Worm (Caenorhabditis elegans): Measurements from ENCODE around the gene fbf-2.

Gene fbf-2

DNA sequence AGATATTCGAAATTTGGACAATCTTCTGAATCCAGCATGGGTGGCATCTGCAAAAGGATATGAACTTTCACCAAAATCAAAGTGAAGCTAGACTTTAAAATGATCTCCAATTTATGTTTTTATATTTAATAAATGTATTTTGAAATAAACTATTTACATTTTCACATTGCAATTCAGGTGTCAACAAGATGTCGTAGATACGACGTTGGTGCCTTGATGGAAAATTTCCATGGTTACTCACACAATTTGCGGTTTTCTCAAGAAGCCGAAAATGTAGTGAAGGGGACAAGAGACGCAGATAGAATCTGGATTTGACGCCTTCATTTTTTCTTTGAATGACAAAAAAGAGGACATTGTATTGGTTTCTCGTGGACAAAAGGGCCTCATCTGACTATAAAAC, 8.2 kb upstream of the fbf-2 start, which contains the start of gene rgs-3:
TSS of gene rgs-3 (plus strand) at position 301 of the 400 bp plus-strand sequence.
- TF ChIP-seq ZK337.2 (GFP tag; IDR thresholded peaks at IDR 0.05), result no peak
- TF ChIP-seq T26A8.4 (GFP tag; IDR thresholded peaks at IDR 0.05), result no peak
- no peak for TF ChIP-seq nhr-111 (GFP tag; optimal IDR thresholded peaks at IDR 0.05)
- no peak for TF ChIP-seq mes-2 (tag; optimal IDR thresholded peaks at IDR 0.05; ENCODE audit: poor library complexity, severe bottlenecking)
- TF ChIP-seq mdt-29 (GFP tag; IDR thresholded peaks at IDR 0.05), result no peak
- TF ChIP-seq ztf-11 (tag; optimal IDR thresholded peaks at IDR 0.05), result no peak
- TF ChIP-seq mxl-2 (GFP tag; conservative IDR thresholded peaks at IDR 0.05), result no peak
- no peak for TF ChIP-seq nhr-6 (tag; optimal IDR thresholded peaks at IDR 0.05)
- TF ChIP-seq vab-7 (GFP tag; IDR thresholded peaks at IDR 0.05), result no peak
- no peak for TF ChIP-seq attf-4 (tag; optimal IDR thresholded peaks at IDR 0.05)
- no peak for TF ChIP-seq ama-1 (optimal IDR thresholded peaks at IDR 0.05)
- no peak for TF ChIP-seq nhr-42 (GFP tag; IDR thresholded peaks at IDR 0.05)
- TF ChIP-seq lin-38 (GFP tag; IDR thresholded peaks at IDR 0.05), result no peak
- TF ChIP-seq saeg-2 (GFP tag; IDR thresholded peaks at IDR 0.05), result no peak
- no peak for TF ChIP-seq nhr-76 (tag; optimal IDR thresholded peaks at IDR 0.05)

DNA sequence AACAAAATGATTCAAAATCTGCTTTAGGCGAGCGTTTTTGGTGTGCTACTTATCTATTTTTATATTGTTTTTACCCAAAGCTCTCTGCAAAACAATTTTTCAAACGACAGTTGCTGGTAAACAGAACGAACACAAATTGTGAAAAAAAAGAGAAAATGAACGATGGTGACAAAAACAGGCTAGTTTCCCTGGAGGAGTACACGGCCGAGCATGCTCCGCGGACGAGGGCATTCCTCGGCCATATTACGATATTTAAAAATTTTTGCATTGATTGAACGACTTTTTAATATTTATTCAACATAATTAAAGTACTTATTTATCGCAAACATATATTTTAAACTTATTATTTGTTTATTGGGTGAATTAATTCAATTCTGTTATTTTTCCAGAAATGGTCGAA, 6.2 kb upstream of the fbf-2 start, which contains the start of the genes tpp-2 and rbbp-5:
TSS of gene tpp-2 (minus strand) at position 157 of the 400 bp plus-strand sequence.
TSS of gene rbbp-5 (plus strand) at position 390 of the 400 bp plus-strand sequence.
- no peak for TF ChIP-seq mdl-1 (tag; optimal IDR thresholded peaks at IDR 0.05)
- peak; percentile 4 for TF ChIP-seq spr-1 (tag; optimal IDR thresholded peaks at IDR 0.05)
- TF ChIP-seq mes-2 (tag; optimal IDR thresholded peaks at IDR 0.05; ENCODE audit: poor library complexity, severe bottlenecking), result peak; percentile 97
- TF ChIP-seq lsy-2 (tag; optimal IDR thresholded peaks at IDR 0.05), result peak in 1 of 2 experiments; percentile 70
- TF ChIP-seq gei-8 (GFP tag; optimal IDR thresholded peaks at IDR 0.05), result no peak
- TF ChIP-seq dmd-6 (GFP tag; IDR thresholded peaks at IDR 0.05), result no peak; the same call in 1 of the 2 replicates
- peak; percentile 89 for TF ChIP-seq aha-1 (tag)
- no peak for TF ChIP-seq T20F7.1 (GFP tag; optimal IDR thresholded peaks at IDR 0.05)
- TF ChIP-seq unc-130 (GFP tag; optimal IDR thresholded peaks at IDR 0.05), result peak; percentile 88
- TF ChIP-seq daf-16 (GFP tag; optimal IDR thresholded peaks at IDR 0.05), result peak in 1 of 2 experiments; percentile 61
- TF ChIP-seq daf-16 (tag; optimal IDR thresholded peaks at IDR 0.05), result peak; percentile 79
- TF ChIP-seq madf-9 (GFP tag; conservative IDR thresholded peaks at IDR 0.05), result peak; percentile 61; the same call in 1 of the 2 replicates
- peak; percentile 30; the same call in 1 of the 2 replicates for TF ChIP-seq Y48G9A.11 (GFP tag; IDR thresholded peaks at IDR 0.05)
- peak; percentile 3 for TF ChIP-seq F49E8.2 (tag; optimal IDR thresholded peaks at IDR 0.05; ENCODE audit: borderline replicate concordance)
- TF ChIP-seq dpl-1 (GFP tag; optimal IDR thresholded peaks at IDR 0.05), result peak; percentile 78
- no peak for TF ChIP-seq D1046.2 (GFP tag; IDR thresholded peaks at IDR 0.05)
- TF ChIP-seq pqm-1 (tag; optimal IDR thresholded peaks at IDR 0.05), result no peak
- TF ChIP-seq ZK337.2 (GFP tag; IDR thresholded peaks at IDR 0.05), result peak; percentile 84
- TF ChIP-seq mxl-3 (GFP tag; optimal IDR thresholded peaks at IDR 0.05), result peak; percentile 18
- TF ChIP-seq ceh-20 (GFP tag; IDR thresholded peaks at IDR 0.05), result no peak
- peak; percentile 56; the same call in 1 of the 2 replicates for TF ChIP-seq dmd-9 (GFP tag; IDR thresholded peaks at IDR 0.05)

DNA sequence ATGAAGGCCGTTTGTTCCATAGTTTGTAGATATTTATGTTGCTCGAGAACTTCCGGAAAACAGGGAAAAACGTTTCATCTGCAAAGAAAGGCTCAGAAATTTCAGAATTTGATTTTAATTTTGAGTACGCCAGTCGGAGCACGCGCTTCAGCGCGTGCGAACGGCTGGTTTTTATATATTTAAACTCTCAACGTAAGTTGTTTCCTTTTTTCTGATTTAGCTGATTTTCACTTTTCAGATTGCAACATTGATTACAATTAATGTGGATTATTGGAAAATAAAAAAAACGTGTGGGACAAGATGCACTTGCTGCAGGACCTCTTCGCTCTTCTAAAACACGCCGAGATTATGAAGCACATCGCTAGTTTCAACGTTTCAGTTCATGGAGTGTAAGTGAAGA, 8.7 kb downstream of the fbf-2 start, which contains the start of gene F21H12.3:
TSS of gene F21H12.3 (plus strand) at position 301 of the 400 bp plus-strand sequence.
- TF ChIP-seq nhr-237 (tag; optimal IDR thresholded peaks at IDR 0.05) (no peak), egl-27 (tag; optimal IDR thresholded peaks at IDR 0.05) (no peak)

DNA sequence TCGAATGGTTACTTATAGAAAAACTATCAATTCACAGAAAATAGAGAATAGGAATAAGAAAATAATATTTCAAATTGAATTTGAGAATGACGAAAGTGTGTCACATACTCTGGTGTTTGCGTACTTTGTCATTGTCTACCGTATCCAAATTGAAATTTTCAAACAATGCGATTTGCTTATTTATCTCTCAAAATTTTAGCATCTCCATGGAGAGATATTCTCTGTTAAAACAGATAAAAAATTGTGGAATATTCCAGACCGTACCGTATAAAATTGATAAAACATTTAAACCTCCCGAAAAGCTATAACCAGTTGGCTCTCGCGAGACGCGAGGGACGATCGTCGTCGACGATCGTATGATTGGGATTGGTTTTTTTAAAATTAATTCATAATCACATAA, 10.5 kb downstream of the fbf-2 start, which contains the start of gene fbf-1:
TSS of gene fbf-1 (minus strand) at position 101 of the 400 bp plus-strand sequence.
- TF ChIP-seq nhr-28 (tag; optimal IDR thresholded peaks at IDR 0.05), result no peak
- TF ChIP-seq R02D3.7 (tag; optimal IDR thresholded peaks at IDR 0.05), result no peak
- TF ChIP-seq ama-1 (optimal IDR thresholded peaks at IDR 0.05), result no peak
- no peak for TF ChIP-seq lin-29 (GFP tag; IDR thresholded peaks at IDR 0.05)
- no peak for TF ChIP-seq spr-3 (GFP tag; optimal IDR thresholded peaks at IDR 0.05)
- no peak for TF ChIP-seq Y75B8A.6 (GFP tag; IDR thresholded peaks at IDR 0.05)
- TF ChIP-seq F37D6.2 (tag; optimal IDR thresholded peaks at IDR 0.05), result no peak
- TF ChIP-seq ceh-82 (tag; optimal IDR thresholded peaks at IDR 0.05), result no peak
- TF ChIP-seq nhr-76 (tag; optimal IDR thresholded peaks at IDR 0.05), result no peak
- no peak for TF ChIP-seq mdl-1 (tag; optimal IDR thresholded peaks at IDR 0.05)
- no peak for TF ChIP-seq mxl-3 (GFP tag; optimal IDR thresholded peaks at IDR 0.05)

All from whole organism, L4 larva.